Worm (Caenorhabditis elegans) whole organism, midembryonic: ENCODE data around the gene sri-20.

ENCODE experiments used
- T22C8.4 ChIP-seq: fragments of 200-800 bp; sonication (Bioruptor generic); IDR thresholded peaks from 2 replicates; pipeline ENCODE4 v1.3.6; 2022; ENCODE audit warnings: missing genetic modification characterization, missing compliant biosample characterization
- cog-1 ChIP-seq: sonication (generic microtip); optimal IDR thresholded peaks from 2 replicates; lab custom pipeline; 2016; ENCODE audit warnings: missing genetic modification characterization, missing compliant biosample characterization
- flt-1 ChIP-seq: fragments of 200-800 bp; sonication (Bioruptor generic); IDR thresholded peaks from 2 replicates; pipeline ENCODE4 v1.3.6; 2022; ENCODE audit warnings: missing genetic modification characterization, missing compliant biosample characterization
- klf-2 ChIP-seq: fragments of 200-800 bp; sonication (Bioruptor generic); conservative IDR thresholded peaks from 2 replicates; pipeline ENCODE4 v1.3.6; 2022; ENCODE audit warnings: missing genetic modification reagents, missing genetic modification characterization, missing compliant biosample characterization
- med-1 ChIP-seq: sonication (generic microtip); optimal IDR thresholded peaks from 2 replicates; lab custom pipeline; 2017; ENCODE audit warnings: missing genetic modification characterization, mild to moderate bottlenecking, missing compliant biosample characterization, antibody characterized with exemption, missing genetic modification reagents; ENCODE audit not compliant: insufficient read depth
- tab-1 ChIP-seq: fragments of 200-800 bp; sonication (Bioruptor generic); IDR thresholded peaks from 2 replicates; pipeline ENCODE4 v1.3.6; 2022; ENCODE audit warnings: missing genetic modification characterization, missing compliant biosample characterization

DNA sequence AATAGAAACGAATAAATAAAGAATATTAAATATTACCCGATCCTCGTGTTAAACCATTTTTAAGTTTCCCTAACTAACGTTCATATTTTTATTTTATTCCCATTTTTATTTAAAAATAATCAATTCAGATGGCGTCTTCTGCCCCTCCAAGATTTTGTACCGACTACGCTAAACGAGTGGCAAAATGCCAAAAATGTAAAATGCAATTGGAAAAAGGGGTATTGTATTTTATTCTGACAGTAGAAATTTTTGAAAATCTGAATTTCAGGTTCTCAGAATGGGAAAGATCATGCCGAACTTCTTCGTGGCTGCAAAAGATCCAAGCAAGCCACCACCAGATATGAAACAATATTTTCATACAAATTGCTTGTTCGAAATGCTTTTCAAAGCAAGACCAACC is 25.5 kb upstream of the sri-20 start, which contains the start of gene K07C5.3:
- TF ChIP-seq T22C8.4 (GFP tag; lab: Robert Waterston, UW), result no peak
- TF ChIP-seq tab-1 (GFP tag; lab: Robert Waterston, UW), result no peak
- no peak for TF ChIP-seq klf-2 (GFP tag; lab: Robert Waterston, UW)
- no peak for TF ChIP-seq flt-1 (GFP tag; lab: Robert Waterston, UW)
- TF ChIP-seq med-1 (GFP tag; lab: Kevin White, UChicago), result no peak
- no peak for TF ChIP-seq cog-1 (tag; lab: Kevin White, UChicago)
